Fruit fly (Drosophila melanogaster) whole organism, embryonic: ENCODE data around the gene Wwox.
A peak's percentile ranks its signal among the peaks of the same experiment; 100 is the strongest.

Source experiments
- ATbp ChIP-seq: fragments of 200-800 bp; sonication (Bioruptor generic); optimal IDR thresholded peaks from 2 replicates; lab custom pipeline; 2017; ENCODE audit warnings: missing biosample characterization, mild to moderate bottlenecking, missing genetic modification characterization, missing genetic modification reagents
- Blimp-1 ChIP-seq: fragments of 200-800 bp; sonication (Bioruptor generic); optimal IDR thresholded peaks from 3 replicates; lab custom pipeline; 2018; ENCODE audit warnings: missing biosample characterization, missing genetic modification characterization, mild to moderate bottlenecking, moderate library complexity, missing genetic modification reagents
- CG10209 ChIP-seq: fragments of 200-800 bp; sonication (Bioruptor generic); optimal IDR thresholded peaks from 3 replicates; lab custom pipeline; 2017; ENCODE audit warnings: missing biosample characterization, mild to moderate bottlenecking, missing genetic modification characterization, missing genetic modification reagents
- CG11696 ChIP-seq: fragments of 200-800 bp; sonication (Bioruptor generic); IDR thresholded peaks from 2 replicates; pipeline ENCODE4 v1.3.6; 2022; ENCODE audit warnings: missing biosample characterization, missing genetic modification characterization
- CG12391 ChIP-seq: fragments of 200-800 bp; sonication (Bioruptor generic); optimal IDR thresholded peaks from 3 replicates; lab custom pipeline; 2018; ENCODE audit warnings: missing biosample characterization, mild to moderate bottlenecking, missing genetic modification characterization, moderate library complexity
- CG13296 ChIP-seq: fragments of 200-800 bp; sonication (Bioruptor generic); optimal IDR thresholded peaks from 3 replicates; lab custom pipeline; 2018; ENCODE audit warnings: missing biosample characterization, mild to moderate bottlenecking, missing genetic modification characterization
- CG14710 ChIP-seq: fragments of 200-800 bp; sonication (Bioruptor generic); optimal IDR thresholded peaks from 3 replicates; lab custom pipeline; 2019; ENCODE audit warnings: missing biosample characterization, mild to moderate bottlenecking, missing genetic modification characterization, moderate library complexity
- CG15601 ChIP-seq: fragments of 200-800 bp; sonication (Bioruptor generic); optimal IDR thresholded peaks from 3 replicates; lab custom pipeline; 2019; ENCODE audit warnings: missing biosample characterization, mild to moderate bottlenecking, missing genetic modification characterization, moderate library complexity
- CG1602 ChIP-seq: fragments of 200-800 bp; sonication (Bioruptor generic); optimal IDR thresholded peaks from 3 replicates; lab custom pipeline; 2016; ENCODE audit warnings: missing biosample characterization, missing genetic modification characterization
- CG16815 ChIP-seq: fragments of 200-800 bp; sonication (Bioruptor generic); optimal IDR thresholded peaks from 3 replicates; lab custom pipeline; 2017; ENCODE audit warnings: missing biosample characterization, mild to moderate bottlenecking, missing genetic modification characterization
- CG18764 ChIP-seq: fragments of 200-800 bp; sonication (Bioruptor generic); optimal IDR thresholded peaks from 3 replicates; lab custom pipeline; 2016; ENCODE audit warnings: missing biosample characterization, missing genetic modification characterization
- CG2202 ChIP-seq: fragments of 200-800 bp; sonication (Bioruptor generic); optimal IDR thresholded peaks from 2 replicates; lab custom pipeline; 2018; ENCODE audit warnings: missing biosample characterization, mild to moderate bottlenecking, missing genetic modification characterization
- CG31224 ChIP-seq: fragments of 200-800 bp; sonication (Bioruptor generic); IDR thresholded peaks from 2 replicates; pipeline ENCODE4 v1.3.6; 2022; ENCODE audit warnings: missing biosample characterization, missing genetic modification characterization
- CG6175 ChIP-seq: fragments of 200-800 bp; sonication (Bioruptor generic); IDR thresholded peaks from 3 replicates; pipeline ENCODE4 v1.3.6; 2022; ENCODE audit warnings: missing biosample characterization, missing genetic modification characterization
- CG6654 ChIP-seq: fragments of 200-800 bp; sonication (Bioruptor generic); optimal IDR thresholded peaks from 2 replicates; lab custom pipeline; 2017; ENCODE audit warnings: missing biosample characterization, mild to moderate bottlenecking, missing genetic modification characterization
- CG6813 ChIP-seq: fragments of 200-800 bp; sonication (Bioruptor generic); optimal IDR thresholded peaks from 2 replicates; lab custom pipeline; 2017; ENCODE audit warnings: missing biosample characterization, missing genetic modification characterization, mild to moderate bottlenecking, moderate library complexity, missing genetic modification reagents
- CG8281 ChIP-seq: fragments of 200-800 bp; sonication (Bioruptor generic); optimal IDR thresholded peaks from 2 replicates; lab custom pipeline; 2018; ENCODE audit warnings: missing biosample characterization, mild to moderate bottlenecking, missing genetic modification characterization, moderate library complexity
- CG8924 ChIP-seq: fragments of 200-800 bp; optimal IDR thresholded peaks from 3 replicates; lab custom pipeline; 2019; ENCODE audit warnings: missing biosample characterization, mild to moderate bottlenecking, missing genetic modification characterization, moderate library complexity
- CG8944 ChIP-seq: fragments of 200-800 bp; sonication (Bioruptor generic); optimal IDR thresholded peaks from 3 replicates; lab custom pipeline; 2016; ENCODE audit warnings: missing biosample characterization, missing genetic modification characterization
- CoRest ChIP-seq: fragments of 200-800 bp; sonication (Bioruptor generic); optimal IDR thresholded peaks from 3 replicates; lab custom pipeline; 2018; ENCODE audit warnings: missing biosample characterization, mild to moderate bottlenecking, missing genetic modification characterization, moderate library complexity
- D ChIP-seq, 2 experiments: fragments of 200-800 bp in 1 of 2; fragments of >200 bp in 1 of 2; sonication (Bioruptor generic) in 1 of 2; optimal IDR thresholded peaks; 2 replicates in 1 of 2; 3 replicates in 1 of 2; lab custom pipeline; 2017; ENCODE audit warnings: mild to moderate bottlenecking in 1 of 2, missing biosample characterization in 1 of 2, missing genetic modification characterization in 1 of 2, missing genetic modification reagents in 1 of 2
- D19A ChIP-seq: fragments of 200-800 bp; optimal IDR thresholded peaks from 3 replicates; lab custom pipeline; 2019; ENCODE audit warnings: missing biosample characterization, mild to moderate bottlenecking, missing genetic modification characterization, moderate library complexity
- HLH4C ChIP-seq: fragments of 200-800 bp; sonication (Bioruptor generic); IDR thresholded peaks from 3 replicates; pipeline ENCODE4 v1.3.6; 2022; ENCODE audit warnings: missing biosample characterization, missing genetic modification characterization; ENCODE audit not compliant: partially characterized antibody
- NC2β ChIP-seq: fragments of 200-800 bp; sonication (Bioruptor generic); optimal IDR thresholded peaks from 2 replicates; lab custom pipeline; 2016; ENCODE audit warnings: missing biosample characterization, missing genetic modification characterization
- Oli ChIP-seq: fragments of 200-800 bp; sonication (Bioruptor generic); optimal IDR thresholded peaks from 2 replicates; lab custom pipeline; 2018; ENCODE audit warnings: missing biosample characterization, mild to moderate bottlenecking, missing genetic modification characterization, moderate library complexity
- Pdp1 ChIP-seq, 2 experiments: fragments of 200-800 bp; sonication (Bioruptor generic); optimal IDR thresholded peaks; 3 replicates each; lab custom pipeline; 2016; ENCODE audit warnings: missing biosample characterization in 2 of 2, missing genetic modification characterization in 2 of 2, mild to moderate bottlenecking in 1 of 2, moderate library complexity in 1 of 2
- Ssrp ChIP-seq: fragments of 200-800 bp; sonication (Bioruptor generic); optimal IDR thresholded peaks from 2 replicates; lab custom pipeline; 2018; ENCODE audit warnings: missing biosample characterization, mild to moderate bottlenecking, missing genetic modification characterization, moderate library complexity
- Xbp1 ChIP-seq: fragments of 200-800 bp; sonication (Bioruptor generic); optimal IDR thresholded peaks from 3 replicates; lab custom pipeline; 2016; ENCODE audit warnings: missing biosample characterization, mild to moderate bottlenecking, missing genetic modification characterization
- Xrp1 ChIP-seq: fragments of 200-800 bp; sonication (Bioruptor generic); IDR thresholded peaks from 2 replicates; pipeline ENCODE4 v1.3.6; 2022; ENCODE audit warnings: missing biosample characterization, missing genetic modification characterization
- bcd ChIP-seq: fragments of 200-800 bp; sonication (Bioruptor generic); optimal IDR thresholded peaks from 2 replicates; lab custom pipeline; 2017; ENCODE audit warnings: missing biosample characterization, mild to moderate bottlenecking, missing genetic modification characterization
- chm ChIP-seq: fragments of 200-800 bp; sonication (Bioruptor generic); IDR thresholded peaks from 2 replicates; pipeline ENCODE4 v1.3.6; 2022; ENCODE audit warnings: missing biosample characterization, missing genetic modification characterization
- crol ChIP-seq: fragments of 200-800 bp; sonication (Bioruptor generic); IDR thresholded peaks from 2 replicates; pipeline ENCODE4 v1.3.6; 2022; ENCODE audit warnings: missing biosample characterization, missing genetic modification characterization
- dan ChIP-seq: fragments of 200-800 bp; sonication (Bioruptor generic); IDR thresholded peaks from 2 replicates; pipeline ENCODE4 v1.3.6; 2022; ENCODE audit warnings: missing biosample characterization, missing genetic modification characterization
- eve ChIP-seq, 2 experiments: fragments of >200 bp; optimal IDR thresholded peaks; 2 replicates each; lab custom pipeline; 2017; ENCODE audit warnings: missing biosample characterization in 2 of 2, missing genetic modification characterization in 2 of 2
- fd102C ChIP-seq: fragments of 200-800 bp; sonication (Bioruptor generic); optimal IDR thresholded peaks from 2 replicates; lab custom pipeline; 2018; ENCODE audit warnings: missing biosample characterization, mild to moderate bottlenecking, missing genetic modification characterization, moderate library complexity
- fd96Cb ChIP-seq: fragments of 200-800 bp; sonication (Bioruptor generic); optimal IDR thresholded peaks from 2 replicates; lab custom pipeline; 2018; ENCODE audit warnings: missing biosample characterization, mild to moderate bottlenecking, missing genetic modification characterization, moderate library complexity
- grau ChIP-seq: fragments of 200-800 bp; optimal IDR thresholded peaks from 3 replicates; lab custom pipeline; 2019; ENCODE audit warnings: missing biosample characterization, mild to moderate bottlenecking, missing genetic modification characterization, moderate library complexity
- luna ChIP-seq: fragments of 200-800 bp; sonication (Bioruptor generic); optimal IDR thresholded peaks from 2 replicates; lab custom pipeline; 2016; ENCODE audit warnings: missing biosample characterization, missing genetic modification characterization
- nerfin-1 ChIP-seq: fragments of 200-800 bp; sonication (Bioruptor generic); optimal IDR thresholded peaks from 3 replicates; lab custom pipeline; 2019; ENCODE audit warnings: missing biosample characterization, mild to moderate bottlenecking, missing genetic modification characterization, moderate library complexity
- nmo ChIP-seq: fragments of 200-800 bp; sonication (Bioruptor generic); optimal IDR thresholded peaks from 2 replicates; lab custom pipeline; 2018; ENCODE audit warnings: missing biosample characterization, mild to moderate bottlenecking, missing genetic modification characterization, moderate library complexity
- org-1 ChIP-seq: fragments of 200-800 bp; sonication (Bioruptor generic); optimal IDR thresholded peaks from 2 replicates; lab custom pipeline; 2017; ENCODE audit warnings: missing biosample characterization, missing genetic modification characterization
- pan ChIP-seq, 4 experiments: fragments of >200 bp in 3 of 4; fragments of 200-800 bp in 1 of 4; sonication (Bioruptor generic) in 1 of 4; optimal IDR thresholded peaks in 3 of 4; IDR thresholded peaks in 1 of 4; 2 replicates each; pipeline versions ENCODE4 v1.3.6 to Lab custom; 2017 to 2022; ENCODE audit warnings: missing biosample characterization in 2 of 4, missing genetic modification characterization in 2 of 4, mixed read lengths in 1 of 4
- phol ChIP-seq: fragments of 200-800 bp; sonication (Bioruptor generic); optimal IDR thresholded peaks from 3 replicates; lab custom pipeline; 2018; ENCODE audit warnings: missing biosample characterization, mild to moderate bottlenecking, missing genetic modification characterization, moderate library complexity
- row ChIP-seq: fragments of 200-800 bp; sonication (Bioruptor generic); IDR thresholded peaks from 3 replicates; pipeline ENCODE4 v1.3.6; 2022; ENCODE audit warnings: missing biosample characterization, missing genetic modification characterization
- sc ChIP-seq, 3 experiments: fragments of >200 bp in 2 of 3; fragments of 200-800 bp in 1 of 3; sonication (Bioruptor generic) in 1 of 3; optimal IDR thresholded peaks; 2 replicates in 2 of 3; 3 replicates in 1 of 3; lab custom pipeline; 2017; ENCODE audit warnings: mild to moderate bottlenecking in 1 of 3, missing biosample characterization in 1 of 3, missing genetic modification characterization in 1 of 3, missing genetic modification reagents in 1 of 3
- slbo ChIP-seq: fragments of 200-800 bp; sonication (Bioruptor generic); IDR thresholded peaks from 2 replicates; pipeline ENCODE4 v1.3.6; 2022; ENCODE audit warnings: missing biosample characterization, missing genetic modification characterization
- tx ChIP-seq: fragments of 200-800 bp; sonication (Bioruptor generic); optimal IDR thresholded peaks from 2 replicates; lab custom pipeline; 2016; ENCODE audit warnings: missing biosample characterization, missing genetic modification characterization

The Wwox gene

dm6 chr2L:7965808-7966460 lies 38.2 kb downstream of the Wwox start (continued):
- peak; percentile 31 for TF ChIP-seq bcd (GFP tag; lab: Kevin White, UChicago)
- peak; percentile 69 for TF ChIP-seq nmo (GFP tag; lab: Kevin White, UChicago)
- TF ChIP-seq tx (GFP tag; lab: Kevin White, UChicago), result no peak
- no peak for TF ChIP-seq CG8944 (GFP tag; lab: Kevin White, UChicago)
- peak; percentile 17 for TF ChIP-seq nerfin-1 (tag; lab: Kevin White, UChicago)
- TF ChIP-seq D19A (tag; lab: Kevin White, UChicago), result peak; percentile 13
- TF ChIP-seq phol, result peak; percentile 72
- TF ChIP-seq CG13296, result no peak
- TF ChIP-seq crol (GFP tag; lab: Robert Waterston, UW), result peak; percentile 85
- no peak for TF ChIP-seq CG16815 (GFP tag; lab: Kevin White, UChicago)
- peak; percentile 24 for TF ChIP-seq CG6654 (GFP tag; lab: Kevin White, UChicago)
- TF ChIP-seq CG12391, result peak; percentile 35
- TF ChIP-seq CG6813, result no peak
- no peak for TF ChIP-seq HLH4C
- TF ChIP-seq org-1, result peak; percentile 19
- TF ChIP-seq eve (GFP tag; optimal IDR thresholded peaks at IDR 0.05; lab: Kevin White, UChicago), result peak in 1 of 2 experiments; percentile 55
- TF ChIP-seq sc (optimal IDR thresholded peaks at IDR 0.05; lab: Kevin White, UChicago), result no peak
- TF ChIP-seq sc (GFP tag; optimal IDR thresholded peaks at IDR 0.05; lab: Kevin White, UChicago), result no peak
- peak; percentile 46 for TF ChIP-seq Oli (tag; lab: Kevin White, UChicago)
- peak; percentile 32 for TF ChIP-seq CG10209 (GFP tag; lab: Kevin White, UChicago)
- no peak for TF ChIP-seq slbo (GFP tag; lab: Robert Waterston, UW)
- TF ChIP-seq CG14710 (tag; lab: Kevin White, UChicago), result peak; percentile 55
- TF ChIP-seq chm (GFP tag; lab: Robert Waterston, UW), result no peak
- TF ChIP-seq grau (tag; lab: Kevin White, UChicago), result peak; percentile 27
- TF ChIP-seq CG31224 (GFP tag; lab: Robert Waterston, UW), result no peak
- peak in 1 of 2 experiments; percentile 7 for TF ChIP-seq Pdp1 (GFP tag; optimal IDR thresholded peaks at IDR 0.05; lab: Kevin White, UChicago)
- TF ChIP-seq NC2β, result no peak
- peak; percentile 16 for TF ChIP-seq ATbp (GFP tag; lab: Kevin White, UChicago)
- TF ChIP-seq CG18764 (GFP tag; lab: Kevin White, UChicago), result no peak
- TF ChIP-seq Blimp-1 (GFP tag; lab: Kevin White, UChicago), result peak; percentile 63
- peak; percentile 21; the same call in 1 of the 3 replicates for TF ChIP-seq row (GFP tag; lab: Robert Waterston, UW)
- TF ChIP-seq CG2202 (tag; lab: Kevin White, UChicago), result no peak
- peak; percentile 30; the same call in 1 of the 2 replicates for TF ChIP-seq Xrp1 (GFP tag; lab: Robert Waterston, UW)
- no peak for TF ChIP-seq pan (optimal IDR thresholded peaks at IDR 0.05; lab: Kevin White, UChicago)
- TF ChIP-seq pan (GFP tag; optimal IDR thresholded peaks at IDR 0.05 in 1 of 2, IDR thresholded peaks at IDR 0.05 in 1 of 2), result peak in 1 of 2 experiments; percentile 41
- no peak for TF ChIP-seq CG11696 (GFP tag; lab: Robert Waterston, UW)
- no peak for TF ChIP-seq luna (GFP tag; lab: Kevin White, UChicago)
- TF ChIP-seq fd96Cb, result peak; percentile 57
- TF ChIP-seq fd102C (GFP tag; lab: Kevin White, UChicago), result no peak
- TF ChIP-seq CG1602 (GFP tag; lab: Kevin White, UChicago), result no peak
- TF ChIP-seq Ssrp (tag; lab: Kevin White, UChicago), result peak; percentile 44
- TF ChIP-seq CG8281, result no peak
- peak; percentile 31 for TF ChIP-seq CG15601 (tag; lab: Kevin White, UChicago)
- TF ChIP-seq dan (GFP tag; lab: Robert Waterston, UW), result no peak
- peak; percentile 5 for TF ChIP-seq CG8924 (tag; lab: Kevin White, UChicago)
- 0 out of 3 replicates have a peak, but pooled peaks have one; percentile 23 for TF ChIP-seq CG6175 (GFP tag; lab: Robert Waterston, UW)
- no peak for TF ChIP-seq D (optimal IDR thresholded peaks at IDR 0.05; lab: Kevin White, UChicago)
- peak; percentile 33 for TF ChIP-seq D (GFP tag; optimal IDR thresholded peaks at IDR 0.05; lab: Kevin White, UChicago)
- peak; percentile 44 for TF ChIP-seq CoRest (tag; lab: Kevin White, UChicago)
- peak; percentile 14 for TF ChIP-seq Xbp1
